Worm (Caenorhabditis elegans) whole organism, L1 larva: ENCODE data around the gene Y47D7A.3.

Experiments used
- C04F5.9 ChIP-seq: sonication (generic microtip); optimal IDR thresholded peaks from 2 replicates; lab custom pipeline; 2016; ENCODE audit warnings: missing genetic modification characterization, missing compliant biosample characterization
- Y116A8C.19 ChIP-seq: sonication (generic microtip); optimal IDR thresholded peaks from 2 replicates; lab custom pipeline; 2016; ENCODE audit warnings: missing compliant biosample characterization, missing genetic modification characterization, borderline replicate concordance
- ama-1 ChIP-seq: fragments of 150-350 bp; optimal IDR thresholded peaks from 2 replicates; lab custom pipeline; 2014
- blmp-1 ChIP-seq: fragments of 150-350 bp; optimal IDR thresholded peaks from 2 replicates; lab custom pipeline; 2014; ENCODE audit warnings: missing biosample characterization, missing genetic modification characterization
- ceh-8 ChIP-seq: fragments of 200-800 bp; sonication (Bioruptor generic); optimal IDR thresholded peaks from 2 replicates; lab custom pipeline; 2018; ENCODE audit warnings: mild to moderate bottlenecking, missing genetic modification characterization, moderate library complexity, missing compliant biosample characterization
- ceh-82 ChIP-seq, 3 experiments: fragments of 150-350 bp in 1 of 3; sonication (generic microtip) in 2 of 3; optimal IDR thresholded peaks; 2 replicates each; lab custom pipeline; 2014 to 2017; ENCODE audit warnings: missing biosample characterization in 3 of 3, missing genetic modification characterization in 3 of 3
- ceh-88 ChIP-seq: fragments of 200-800 bp; sonication (Bioruptor generic); IDR thresholded peaks from 2 replicates; pipeline ENCODE4 v1.3.6; 2022; ENCODE audit warnings: missing genetic modification characterization, missing compliant biosample characterization
- ces-1 ChIP-seq: fragments of 150-350 bp; optimal IDR thresholded peaks from 2 replicates; lab custom pipeline; 2014; ENCODE audit warnings: missing biosample characterization, missing genetic modification reagents, missing genetic modification characterization
- efl-1 ChIP-seq, 4 experiments: fragments of 150-350 bp; optimal IDR thresholded peaks in 3 of 4; peaks in 1 of 4; 1 replicate in 1 of 4; 2 replicates in 3 of 4; lab custom pipeline; 2014; ENCODE audit warnings: missing biosample characterization in 2 of 4, missing genetic modification characterization in 2 of 4, missing genetic modification reagents in 2 of 4
- elt-2 ChIP-seq: sonication (generic microtip); optimal IDR thresholded peaks from 2 replicates; lab custom pipeline; 2016; ENCODE audit warnings: missing genetic modification characterization, mild to moderate bottlenecking, inconsistent platforms, missing compliant biosample characterization, missing genetic modification reagents
- fkh-10 ChIP-seq: sonication (generic microtip); optimal IDR thresholded peaks from 2 replicates; lab custom pipeline; 2017; ENCODE audit warnings: missing biosample characterization, missing genetic modification reagents, missing genetic modification characterization
- fkh-4 ChIP-seq: sonication (generic microtip); optimal IDR thresholded peaks from 2 replicates; lab custom pipeline; 2016; ENCODE audit warnings: missing compliant biosample characterization, missing genetic modification characterization, borderline replicate concordance
- hlh-4 ChIP-seq: sonication (generic microtip); optimal IDR thresholded peaks from 2 replicates; lab custom pipeline; 2016; ENCODE audit warnings: mild to moderate bottlenecking, missing genetic modification characterization, missing compliant biosample characterization
- isw-1 ChIP-seq: fragments of 200-800 bp; sonication (Bioruptor generic); IDR thresholded peaks from 2 replicates; pipeline ENCODE4 v1.3.6; 2022; ENCODE audit warnings: missing genetic modification characterization, missing compliant biosample characterization
- jun-1 ChIP-seq: fragments of 150-350 bp; optimal IDR thresholded peaks from 2 replicates; lab custom pipeline; 2014; ENCODE audit warnings: missing biosample characterization, missing genetic modification reagents, missing genetic modification characterization
- lin-13 ChIP-seq: fragments of 150-350 bp; optimal IDR thresholded peaks from 2 replicates; lab custom pipeline; 2014; ENCODE audit warnings: missing biosample characterization, missing genetic modification reagents, missing genetic modification characterization
- lin-35 ChIP-seq, 2 experiments: fragments of 150-350 bp; optimal IDR thresholded peaks; 2 replicates each; lab custom pipeline; 2014; ENCODE audit warnings: missing biosample characterization in 2 of 2, missing genetic modification characterization in 2 of 2, missing genetic modification reagents in 2 of 2
- lin-39 ChIP-seq: fragments of 150-350 bp; optimal IDR thresholded peaks from 2 replicates; lab custom pipeline; 2014; ENCODE audit warnings: missing biosample characterization, missing genetic modification reagents, missing genetic modification characterization
- lsy-2 ChIP-seq, 2 experiments: fragments of 150-350 bp; optimal IDR thresholded peaks; 2 replicates each; lab custom pipeline; 2014; ENCODE audit warnings: missing biosample characterization in 2 of 2, missing genetic modification characterization in 2 of 2
- mdl-1 ChIP-seq, 2 experiments: fragments of 150-350 bp; optimal IDR thresholded peaks; 2 replicates each; lab custom pipeline; 2014 to 2017; ENCODE audit warnings: missing biosample characterization in 2 of 2, missing genetic modification characterization in 2 of 2, inconsistent platforms in 1 of 2
- nhr-19 ChIP-seq: fragments of 200-800 bp; sonication (Bioruptor generic); conservative IDR thresholded peaks from 2 replicates; pipeline ENCODE4 v1.3.6; 2022; ENCODE audit warnings: missing genetic modification characterization, missing compliant biosample characterization
- nhr-20 ChIP-seq: sonication (generic microtip); optimal IDR thresholded peaks from 2 replicates; lab custom pipeline; 2016; ENCODE audit warnings: mild to moderate bottlenecking, missing genetic modification characterization, missing compliant biosample characterization
- nhr-237 ChIP-seq: fragments of 150-350 bp; optimal IDR thresholded peaks from 2 replicates; lab custom pipeline; 2014; ENCODE audit warnings: missing biosample characterization, missing genetic modification characterization
- nhr-28 ChIP-seq: fragments of 150-350 bp; optimal IDR thresholded peaks from 2 replicates; lab custom pipeline; 2014; ENCODE audit warnings: missing biosample characterization, missing genetic modification characterization
- nhr-77 ChIP-seq: fragments of 150-350 bp; optimal IDR thresholded peaks from 2 replicates; lab custom pipeline; 2014; ENCODE audit warnings: missing biosample characterization, missing genetic modification characterization
- nhr-84 ChIP-seq: sonication (generic microtip); optimal IDR thresholded peaks from 2 replicates; lab custom pipeline; 2017; ENCODE audit warnings: missing biosample characterization, missing genetic modification characterization
- nhr-90 ChIP-seq: sonication (generic microtip); optimal IDR thresholded peaks from 2 replicates; lab custom pipeline; 2016; ENCODE audit warnings: mild to moderate bottlenecking, missing genetic modification characterization, missing compliant biosample characterization; ENCODE audit not compliant: poor library complexity
- pqm-1 ChIP-seq: sonication (generic microtip); optimal IDR thresholded peaks from 3 replicates; lab custom pipeline; 2017; ENCODE audit warnings: missing biosample characterization, missing genetic modification characterization
- rnt-1 ChIP-seq: sonication (generic microtip); optimal IDR thresholded peaks from 2 replicates; lab custom pipeline; 2016; ENCODE audit warnings: mild to moderate bottlenecking, missing genetic modification characterization, moderate library complexity, missing compliant biosample characterization
- snu-23 ChIP-seq: sonication (generic microtip); optimal IDR thresholded peaks from 2 replicates; lab custom pipeline; 2016; ENCODE audit warnings: missing genetic modification characterization, missing compliant biosample characterization
- sox-4 ChIP-seq: sonication (generic microtip); optimal IDR thresholded peaks from 2 replicates; lab custom pipeline; 2016; ENCODE audit warnings: missing genetic modification characterization, missing compliant biosample characterization
- sptf-1 ChIP-seq: fragments of 150-350 bp; optimal IDR thresholded peaks from 2 replicates; lab custom pipeline; 2014; ENCODE audit warnings: missing biosample characterization, missing genetic modification characterization
- sup-37 ChIP-seq: fragments of 200-800 bp; sonication (Bioruptor generic); optimal IDR thresholded peaks from 2 replicates; lab custom pipeline; 2018; ENCODE audit warnings: mild to moderate bottlenecking, missing genetic modification characterization, missing compliant biosample characterization
- swsn-7 ChIP-seq: sonication (generic microtip); optimal IDR thresholded peaks from 2 replicates; lab custom pipeline; 2016; ENCODE audit warnings: missing genetic modification characterization, missing compliant biosample characterization
- tbx-2 ChIP-seq: sonication (generic microtip); optimal IDR thresholded peaks from 2 replicates; lab custom pipeline; 2016; ENCODE audit warnings: missing genetic modification characterization, missing compliant biosample characterization
- unc-130 ChIP-seq: fragments of 150-350 bp; optimal IDR thresholded peaks from 2 replicates; lab custom pipeline; 2017; ENCODE audit warnings: missing biosample characterization, missing genetic modification characterization, inconsistent platforms
- unc-30 ChIP-seq: sonication (generic microtip); optimal IDR thresholded peaks from 2 replicates; lab custom pipeline; 2017; ENCODE audit warnings: missing biosample characterization, missing genetic modification characterization
- unc-62 ChIP-seq: fragments of 150-350 bp; optimal IDR thresholded peaks from 2 replicates; lab custom pipeline; 2014; ENCODE audit warnings: missing biosample characterization, missing genetic modification reagents, missing genetic modification characterization
- unc-86 ChIP-seq: sonication (generic microtip); optimal IDR thresholded peaks from 2 replicates; lab custom pipeline; 2016; ENCODE audit warnings: missing genetic modification characterization, missing compliant biosample characterization
- unc-98 ChIP-seq: fragments of 200-800 bp; sonication (Bioruptor generic); IDR thresholded peaks from 2 replicates; pipeline ENCODE4 v1.3.6; 2022; ENCODE audit warnings: missing genetic modification characterization, missing compliant biosample characterization
- zag-1 ChIP-seq: fragments of 150-350 bp; optimal IDR thresholded peaks from 2 replicates; lab custom pipeline; 2014; ENCODE audit warnings: missing biosample characterization, missing genetic modification characterization
- ztf-11 ChIP-seq, 2 experiments: sonication (generic microtip); optimal IDR thresholded peaks; 2 replicates each; lab custom pipeline; 2016 to 2017; ENCODE audit warnings: missing genetic modification characterization in 2 of 2, missing biosample characterization in 1 of 2, missing compliant biosample characterization in 1 of 2

Gene Y47D7A.3

ce11 chrV:4421475-4421874 lies 10.7 kb downstream of the Y47D7A.3 start, which contains the start of gene skr-14:
Gene skr-14 (minus strand): TSS chrV:4421575.
- TF ChIP-seq pqm-1, result no peak
- no peak for TF ChIP-seq fkh-4 (tag; lab: Kevin White, UChicago)
- TF ChIP-seq elt-2 (tag; lab: Kevin White, UChicago), result no peak
- TF ChIP-seq lin-39, result no peak
- no peak for TF ChIP-seq unc-98 (GFP tag; lab: Robert Waterston, UW)
- TF ChIP-seq lsy-2 (tag; optimal IDR thresholded peaks at IDR 0.05; lab: Kevin White, UChicago), result no peak
- no peak for TF ChIP-seq C04F5.9 (tag; lab: Kevin White, UChicago)
- TF ChIP-seq jun-1, result no peak
- TF ChIP-seq ces-1 (GFP tag; lab: Kevin White, UChicago), result no peak
- TF ChIP-seq snu-23 (GFP tag; lab: Kevin White, UChicago), result no peak

ce11 chrV:4422127-4422526 lies 11.4 kb downstream of the Y47D7A.3 start, which contains the start of gene skr-7:
Gene skr-7 (plus strand): TSS chrV:4422427.
- no peak for TF ChIP-seq hlh-4 (tag; lab: Kevin White, UChicago)
- no peak for TF ChIP-seq sup-37 (GFP tag; lab: Kevin White, UChicago)

- TF ChIP-seq unc-30 (no peak), isw-1 (no peak)
These were observed 12.3 kb downstream of the Y47D7A.3 start for ce11 chrV:4423087-4423486.

- TF ChIP-seq sox-4 (tag; lab: Kevin White, UChicago) (no peak), fkh-10 (GFP tag; lab: Kevin White, UChicago) (no peak), ztf-11 (tag; optimal IDR thresholded peaks at IDR 0.05; lab: Kevin White, UChicago) (no peak), pqm-1 (no peak), nhr-77 (tag; lab: Kevin White, UChicago) (no peak), zag-1 (tag; lab: Kevin White, UChicago) (no peak), tbx-2 (tag; lab: Kevin White, UChicago) (no peak), unc-86 (tag; lab: Kevin White, UChicago) (no peak), elt-2 (tag; lab: Kevin White, UChicago) (no peak), unc-130 (tag; lab: Kevin White, UChicago) (no peak), nhr-28 (no peak), C04F5.9 (tag; lab: Kevin White, UChicago) (no peak), swsn-7 (tag; lab: Kevin White, UChicago) (no peak), ceh-8 (GFP tag; lab: Kevin White, UChicago) (no peak), lin-35 (GFP tag; optimal IDR thresholded peaks at IDR 0.05; lab: Kevin White, UChicago) (no peak), lin-13 (GFP tag; lab: Kevin White, UChicago) (no peak), mdl-1 (tag; optimal IDR thresholded peaks at IDR 0.05; lab: Kevin White, UChicago) (no peak), blmp-1 (no peak), nhr-84 (no peak), ceh-88 (GFP tag; lab: Robert Waterston, UW) (no peak)
These were observed 13.2 kb downstream of the Y47D7A.3 start, which contains the start of the genes Y47D7A.9 and Y47D7A.19 for ce11 chrV:4423860-4424401. Gene Y47D7A.9 (minus strand): TSS chrV:4423960. Gene Y47D7A.19 (plus strand): TSS chrV:4424351.

- TF ChIP-seq ama-1 (lab: Kevin White, UChicago), result no peak
- TF ChIP-seq ceh-82 (tag; optimal IDR thresholded peaks at IDR 0.05; lab: Kevin White, UChicago), result no peak
- TF ChIP-seq unc-62 (GFP tag; lab: Kevin White, UChicago), result no peak
- TF ChIP-seq Y116A8C.19 (tag; lab: Kevin White, UChicago), result no peak
- TF ChIP-seq nhr-237 (tag; lab: Kevin White, UChicago), result no peak
- no peak for TF ChIP-seq sptf-1 (tag; lab: Kevin White, UChicago)
- no peak for TF ChIP-seq nhr-19
- TF ChIP-seq rnt-1 (tag; lab: Kevin White, UChicago), result no peak
- TF ChIP-seq nhr-20 (tag; lab: Kevin White, UChicago), result no peak
- TF ChIP-seq zag-1 (tag; lab: Kevin White, UChicago), result no peak
- TF ChIP-seq jun-1, result no peak
- no peak for TF ChIP-seq fkh-10 (GFP tag; lab: Kevin White, UChicago)
- no peak for TF ChIP-seq nhr-90 (tag; lab: Kevin White, UChicago)
- no peak for TF ChIP-seq efl-1 (optimal IDR thresholded peaks at IDR 0.05; lab: Kevin White, UChicago)
- TF ChIP-seq efl-1 (GFP tag; optimal IDR thresholded peaks at IDR 0.05 in 1 of 2; lab: Kevin White, UChicago), result no peak
- TF ChIP-seq ces-1 (GFP tag; lab: Kevin White, UChicago), result no peak
- TF ChIP-seq, all 84 proteins: peak for 0
These were observed 17.5 kb downstream of the Y47D7A.3 start, which contains the start of gene Y47D7A.11 for ce11 chrV:4428202-4428601. Gene Y47D7A.11 (minus strand): TSS chrV:4428302.
